Worm (Caenorhabditis elegans) whole organism, late embryonic: Measurements from ENCODE around the gene F52D1.2.

Experiments used
- K02D7.2 ChIP-seq: sonication (generic microtip); optimal IDR thresholded peaks from 2 replicates; lab custom pipeline; 2017; ENCODE audit warnings: mild to moderate bottlenecking, missing genetic modification characterization, missing compliant biosample characterization
- K09A11.1 ChIP-seq: sonication (generic microtip); optimal IDR thresholded peaks from 2 replicates; lab custom pipeline; 2017; ENCODE audit warnings: antibody characterized with exemption, mild to moderate bottlenecking, missing genetic modification characterization, missing compliant biosample characterization; ENCODE audit not compliant: insufficient read depth
- ceh-14 ChIP-seq: sonication (generic microtip); optimal IDR thresholded peaks from 2 replicates; lab custom pipeline; 2016; ENCODE audit warnings: missing genotype, missing genetic modification characterization, missing compliant biosample characterization
- ceh-18 ChIP-seq: sonication (generic microtip); optimal IDR thresholded peaks from 2 replicates; lab custom pipeline; 2016; ENCODE audit warnings: missing genetic modification characterization, missing compliant biosample characterization
- ceh-19 ChIP-seq: fragments of 200-800 bp; sonication (Bioruptor generic); optimal IDR thresholded peaks from 2 replicates; lab custom pipeline; 2018; ENCODE audit warnings: mild to moderate bottlenecking, missing genetic modification characterization, missing compliant biosample characterization
- ceh-2 ChIP-seq: sonication (generic microtip); optimal IDR thresholded peaks from 2 replicates; lab custom pipeline; 2016; ENCODE audit warnings: missing genotype, missing genetic modification characterization, missing compliant biosample characterization
- ceh-45 ChIP-seq: fragments of 200-800 bp; sonication (Bioruptor generic); IDR thresholded peaks from 2 replicates; pipeline ENCODE4 v1.3.6; 2022; ENCODE audit warnings: missing genetic modification reagents, missing genetic modification characterization, missing compliant biosample characterization
- ceh-9 ChIP-seq: sonication (generic microtip); optimal IDR thresholded peaks from 2 replicates; lab custom pipeline; 2016; ENCODE audit warnings: mild to moderate bottlenecking, missing genetic modification characterization, inconsistent platforms, missing compliant biosample characterization
- dve-1 ChIP-seq: sonication (generic microtip); optimal IDR thresholded peaks from 2 replicates; lab custom pipeline; 2017; ENCODE audit warnings: antibody characterized with exemption, mild to moderate bottlenecking, missing genetic modification characterization, missing compliant biosample characterization
- elt-4 ChIP-seq: sonication (generic microtip); optimal IDR thresholded peaks from 2 replicates; lab custom pipeline; 2016; ENCODE audit warnings: missing genetic modification characterization, missing compliant biosample characterization
- ets-4 ChIP-seq: sonication (generic microtip); optimal IDR thresholded peaks from 2 replicates; lab custom pipeline; 2016; ENCODE audit warnings: missing genetic modification characterization, missing compliant biosample characterization
- eyg-1 ChIP-seq: sonication (generic microtip); optimal IDR thresholded peaks from 2 replicates; lab custom pipeline; 2016; ENCODE audit warnings: missing genotype, missing genetic modification characterization, missing compliant biosample characterization
- fkh-6 ChIP-seq: sonication (generic microtip); optimal IDR thresholded peaks from 2 replicates; lab custom pipeline; 2016; ENCODE audit warnings: missing genetic modification characterization, missing compliant biosample characterization
- hlh-15 ChIP-seq: sonication (generic microtip); optimal IDR thresholded peaks from 2 replicates; lab custom pipeline; 2016; ENCODE audit warnings: missing genetic modification characterization, missing compliant biosample characterization
- hlh-6 ChIP-seq: sonication (generic microtip); optimal IDR thresholded peaks from 2 replicates; lab custom pipeline; 2016; ENCODE audit warnings: missing genotype, missing genetic modification characterization, missing compliant biosample characterization
- pag-3 ChIP-seq: sonication (generic microtip); optimal IDR thresholded peaks from 2 replicates; lab custom pipeline; 2016; ENCODE audit warnings: missing compliant biosample characterization, missing genetic modification characterization, borderline replicate concordance
- pha-4 ChIP-seq: fragments of 150-350 bp; optimal IDR thresholded peaks from 2 replicates; lab custom pipeline; 2018; ENCODE audit warnings: missing biosample characterization, missing genetic modification reagents, missing genetic modification characterization
- pqm-1 ChIP-seq: sonication (generic microtip); optimal IDR thresholded peaks from 2 replicates; lab custom pipeline; 2016; ENCODE audit warnings: missing genetic modification characterization, missing compliant biosample characterization
- sdc-2 ChIP-seq: sonication (generic microtip); optimal IDR thresholded peaks from 2 replicates; lab custom pipeline; 2016; ENCODE audit warnings: missing genotype, missing genetic modification characterization, missing compliant biosample characterization
- sox-2 ChIP-seq: fragments of 200-800 bp; sonication (Bioruptor generic); IDR thresholded peaks from 2 replicates; pipeline ENCODE4 v1.3.6; 2022; ENCODE audit warnings: missing genetic modification reagents, missing genetic modification characterization, missing compliant biosample characterization
- tbx-7 ChIP-seq: sonication (generic microtip); optimal IDR thresholded peaks from 2 replicates; lab custom pipeline; 2016; ENCODE audit warnings: missing genotype, missing genetic modification characterization, missing compliant biosample characterization
- unc-3 ChIP-seq, 2 experiments: fragments of 200-800 bp in 1 of 2; sonication (Bioruptor generic) in 1 of 2; sonication (generic microtip) in 1 of 2; conservative IDR thresholded peaks in 1 of 2; optimal IDR thresholded peaks in 1 of 2; 2 replicates each; pipeline versions ENCODE4 v1.3.6 to Lab custom; 2016 to 2022; ENCODE audit warnings: missing compliant biosample characterization in 2 of 2, missing genetic modification characterization in 2 of 2, missing genetic modification reagents in 1 of 2

F52D1.2 gene

DNA sequence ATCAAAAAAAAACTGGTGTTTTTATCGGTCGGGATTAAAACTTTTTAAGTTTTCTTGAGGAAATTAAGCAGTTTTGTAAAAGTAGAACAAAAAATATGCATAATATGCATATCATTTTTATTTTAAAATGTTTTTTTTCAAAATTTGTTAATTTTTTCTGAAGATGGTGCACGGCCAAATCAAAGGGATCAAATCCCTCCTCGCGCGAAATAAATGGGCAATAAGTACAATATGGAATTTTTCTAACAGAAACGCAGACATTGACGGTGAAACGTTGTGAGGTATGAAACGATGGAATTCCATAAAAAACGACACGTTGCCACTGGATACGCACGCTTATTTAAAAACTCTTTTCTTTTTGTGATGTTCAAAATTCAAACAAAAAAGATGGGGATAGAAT, 47.1 kb downstream of the F52D1.2 start:
- TF ChIP-seq sdc-2 (tag; lab: Kevin White, UChicago) = peak; percentile 91
- TF ChIP-seq elt-4 (tag; lab: Kevin White, UChicago) = no peak
- no peak for TF ChIP-seq ceh-2 (tag; lab: Kevin White, UChicago)

DNA sequence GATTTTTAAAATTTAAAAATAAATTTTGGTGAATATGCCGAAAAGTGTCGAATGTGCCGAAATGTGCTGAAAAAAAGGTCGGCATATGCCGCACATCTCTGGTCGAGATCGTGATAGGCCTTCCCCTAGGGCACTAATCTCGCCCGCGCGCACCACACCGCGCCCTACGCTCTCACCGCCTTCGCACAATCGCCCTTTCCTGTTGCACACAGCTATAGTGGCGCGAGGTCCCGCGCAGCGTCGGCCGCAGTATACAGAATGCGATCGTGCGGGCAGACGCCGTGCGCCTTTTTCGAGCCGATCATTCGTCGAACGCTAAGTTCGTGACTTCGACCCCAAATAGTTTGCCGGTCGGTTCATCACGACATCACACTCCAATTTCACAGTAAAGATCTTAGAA, 50.5 kb downstream of the F52D1.2 start:
- TF ChIP-seq K02D7.2 = no peak
- no peak for TF ChIP-seq dve-1 (tag; lab: Kevin White, UChicago)
- TF ChIP-seq ceh-45 (GFP tag; lab: Robert Waterston, UW) = no peak
- TF ChIP-seq ceh-18 (tag; lab: Kevin White, UChicago) = no peak
- TF ChIP-seq eyg-1 (tag; lab: Kevin White, UChicago) = no peak
- no peak for TF ChIP-seq elt-4 (tag; lab: Kevin White, UChicago)
- TF ChIP-seq ceh-19 = no peak
- no peak for TF ChIP-seq pag-3
- TF ChIP-seq hlh-15 (tag; lab: Kevin White, UChicago) = no peak
- TF ChIP-seq, all 69 proteins: peak for 0

DNA sequence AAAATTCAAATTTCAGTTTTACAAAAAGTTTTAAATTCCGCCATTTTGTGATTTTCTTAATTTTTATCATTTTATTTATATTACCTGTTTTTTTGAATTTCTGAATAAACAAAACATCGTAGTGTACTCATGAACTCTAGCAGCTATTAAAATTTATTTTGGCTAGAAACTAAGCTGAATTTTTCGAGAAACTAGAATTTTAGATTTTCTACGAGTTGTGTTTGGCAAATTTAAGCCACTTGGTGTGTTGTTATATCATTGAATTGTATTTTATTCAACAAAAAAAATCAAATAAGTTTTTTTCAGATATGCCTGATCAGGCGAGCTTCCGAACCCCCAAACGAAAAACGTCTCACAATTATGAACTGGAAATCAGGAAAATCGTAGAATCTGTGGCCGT, 52.8 kb downstream of the F52D1.2 start, which contains the start of gene R04A9.6:
R04A9.6 (plus strand) TSS at position 301 of the 400 bp plus-strand sequence.
- TF ChIP-seq sox-2 (GFP tag; lab: Robert Waterston, UW) (no peak), pag-3 (no peak), ceh-9 (tag; lab: Kevin White, UChicago) (no peak), hlh-6 (tag; lab: Kevin White, UChicago) (no peak), K09A11.1 (tag; lab: Kevin White, UChicago) (no peak), fkh-6 (tag; lab: Kevin White, UChicago) (no peak), pha-4 (tag; lab: Kevin White, UChicago) (no peak), ceh-2 (tag; lab: Kevin White, UChicago) (no peak), tbx-7 (tag; lab: Kevin White, UChicago) (no peak), ets-4 (tag; lab: Kevin White, UChicago) (no peak), ceh-14 (tag; lab: Kevin White, UChicago) (no peak), ceh-18 (tag; lab: Kevin White, UChicago) (no peak), pqm-1 (no peak), unc-3 (GFP tag; conservative IDR thresholded peaks at IDR 0.05; lab: Robert Waterston, UW) (no peak), unc-3 (tag; optimal IDR thresholded peaks at IDR 0.05; lab: Kevin White, UChicago) (no peak)
